Fruit fly (Drosophila melanogaster): Measurements from ENCODE around the gene Cpr78Cc.

Cpr78Cc gene

dm6 chr3L:21267862-21268385, 32.5 kb upstream of the Cpr78Cc start, which contains the start of gene CG9391 (continued):
- TF ChIP-seq Lpt (GFP tag; optimal IDR thresholded peaks at IDR 0.05) (no peak), CG33557 (GFP tag; optimal IDR thresholded peaks at IDR 0.05) (no peak), dimm (GFP tag; IDR thresholded peaks at IDR 0.05) (no peak), sens (GFP tag) (peak; percentile 41), C15 (GFP tag; IDR thresholded peaks at IDR 0.05) (no peak), ftz-f1 (GFP tag; optimal IDR thresholded peaks at IDR 0.05) (no peak), zf30C (GFP tag; optimal IDR thresholded peaks at IDR 0.05) (no peak), nerfin-1 (tag; optimal IDR thresholded peaks at IDR 0.05) (no peak), CG17359 (tag; optimal IDR thresholded peaks at IDR 0.05) (no peak), Elba2 (GFP tag; optimal IDR thresholded peaks at IDR 0.05) (peak; percentile 40), Max (GFP tag; optimal IDR thresholded peaks at IDR 0.05) (no peak), CG2678 (tag; optimal IDR thresholded peaks at IDR 0.05) (no peak), CG31365 (tag; optimal IDR thresholded peaks at IDR 0.05) (no peak), CG8388 (GFP tag; optimal IDR thresholded peaks at IDR 0.05) (no peak), CG10543 (GFP tag; optimal IDR thresholded peaks at IDR 0.05) (no peak), CG12659 (GFP tag; optimal IDR thresholded peaks at IDR 0.05) (peak; percentile 4), Abd-B (GFP tag; optimal IDR thresholded peaks at IDR 0.05) (no peak), NFAT (GFP tag; IDR thresholded peaks at IDR 0.05) (no peak), E2f2 (GFP tag; IDR thresholded peaks at IDR 0.05) (peak; percentile 31; the same call in 1 of the 2 replicates), Ptx1 (GFP tag; IDR thresholded peaks at IDR 0.05) (no peak), CG3838 (GFP tag; optimal IDR thresholded peaks at IDR 0.05) (no peak), CG16863 (GFP tag; optimal IDR thresholded peaks at IDR 0.05) (no peak), Neu2 (GFP tag; optimal IDR thresholded peaks at IDR 0.05; ENCODE audit: borderline replicate concordance) (no peak), Eip74EF (GFP tag; optimal IDR thresholded peaks at IDR 0.05) (peak in 1 of 2 experiments; percentile 61), CG18764 (GFP tag; optimal IDR thresholded peaks at IDR 0.05) (no peak), CG10366 (GFP tag; IDR thresholded peaks at IDR 0.05) (no peak), CG7556 (GFP tag; optimal IDR thresholded peaks at IDR 0.05) (no peak), CG11093 (GFP tag; IDR thresholded peaks at IDR 0.05) (no peak), ci (GFP tag; IDR thresholded peaks at IDR 0.05) (no peak), sd (tag; optimal IDR thresholded peaks at IDR 0.05) (no peak), MBD-R2 (GFP tag; IDR thresholded peaks at IDR 0.05) (peak; percentile 66), HLH3B (GFP tag; IDR thresholded peaks at IDR 0.05) (no peak), CG42726 (GFP tag; IDR thresholded peaks at IDR 0.05; ENCODE audit: partially characterized antibody) (no peak), stwl (tag; optimal IDR thresholded peaks at IDR 0.05) (peak; percentile 51), cato (GFP tag; optimal IDR thresholded peaks at IDR 0.05; ENCODE audit: borderline replicate concordance) (no peak), wor (GFP tag; IDR thresholded peaks at IDR 0.05) (no peak), CG13624 (GFP tag; optimal IDR thresholded peaks at IDR 0.05) (no peak), kah (GFP tag; optimal IDR thresholded peaks at IDR 0.05) (no peak), CG11456 (GFP tag; IDR thresholded peaks at IDR 0.05) (no peak), chn (GFP tag; optimal IDR thresholded peaks at IDR 0.05) (no peak), her (GFP tag; optimal IDR thresholded peaks at IDR 0.05) (no peak), bsh (GFP tag; optimal IDR thresholded peaks at IDR 0.05) (no peak), Trl (optimal IDR thresholded peaks at IDR 0.05) (no peak), Trl (GFP tag; optimal IDR thresholded peaks at IDR 0.05) (no peak), D19A (tag; optimal IDR thresholded peaks at IDR 0.05) (no peak), CG17361 (GFP tag; IDR thresholded peaks at IDR 0.05) (0 out of 3 replicates have a peak, but pooled peaks have one; percentile 10), PHDP (tag; optimal IDR thresholded peaks at IDR 0.05) (no peak), HLHmδ (GFP tag; optimal IDR thresholded peaks at IDR 0.05) (no peak), CG1603 (tag; optimal IDR thresholded peaks at IDR 0.05) (no peak), Hey (tag; optimal IDR thresholded peaks at IDR 0.05) (no peak), Hr51 (GFP tag; optimal IDR thresholded peaks at IDR 0.05) (no peak)
